Fruit fly (Drosophila melanogaster): Measurements from ENCODE around the gene Cad86C.
A peak's percentile ranks its signal among the peaks of the same experiment; 100 is the strongest.

Cad86C gene

dm6 chr3R:10815032-10815431 is 11.8 kb upstream of the Cad86C start, which contains the start of the genes CG14693 and TTLL15 (continued):
- TF ChIP-seq gsb-n (tag; optimal IDR thresholded peaks at IDR 0.05): no peak
- peak; percentile 84 for TF ChIP-seq Dp (GFP tag; optimal IDR thresholded peaks at IDR 0.05)
- TF ChIP-seq Mrtf (GFP tag; IDR thresholded peaks at IDR 0.05): no peak
- peak; percentile 44; the same call in 1 of the 2 replicates for TF ChIP-seq Rfx (GFP tag; IDR thresholded peaks at IDR 0.05)
- TF ChIP-seq Myb (GFP tag; optimal IDR thresholded peaks at IDR 0.05): peak; percentile 79
- TF ChIP-seq CG6175 (GFP tag; IDR thresholded peaks at IDR 0.05): no peak
- TF ChIP-seq kah (GFP tag; optimal IDR thresholded peaks at IDR 0.05): no peak
- TF ChIP-seq NFAT (GFP tag; IDR thresholded peaks at IDR 0.05): no peak
- TF ChIP-seq dm (GFP tag; optimal IDR thresholded peaks at IDR 0.05): no peak
- TF ChIP-seq Usf (GFP tag; optimal IDR thresholded peaks at IDR 0.05): no peak
- TF ChIP-seq btn (GFP tag; optimal IDR thresholded peaks at IDR 0.05): no peak

dm6 chr3R:10828688-10829087 is 1.8 kb downstream of the Cad86C start:
- TF ChIP-seq CG12659 (GFP tag; optimal IDR thresholded peaks at IDR 0.05): no peak
- TF ChIP-seq luna (GFP tag; optimal IDR thresholded peaks at IDR 0.05): no peak
- no peak for TF ChIP-seq Dref (GFP tag; IDR thresholded peaks at IDR 0.05)
- TF ChIP-seq HLH4C (GFP tag; IDR thresholded peaks at IDR 0.05; ENCODE audit: partially characterized antibody): 0 out of 3 replicates have a peak, but pooled peaks have one; percentile 21
- no peak for TF ChIP-seq CG4730 (GFP tag; IDR thresholded peaks at IDR 0.05)
- TF ChIP-seq chinmo (GFP tag; IDR thresholded peaks at IDR 0.05; ENCODE audit: partially characterized antibody): 0 out of 4 replicates have a peak, but pooled peaks have one; percentile 26
- TF ChIP-seq fu2 (GFP tag; optimal IDR thresholded peaks at IDR 0.05): no peak
- no peak for TF ChIP-seq pan (optimal IDR thresholded peaks at IDR 0.05)
- TF ChIP-seq pan (GFP tag; optimal IDR thresholded peaks at IDR 0.05 in 1 of 2, IDR thresholded peaks at IDR 0.05 in 1 of 2): no peak
- TF ChIP-seq sug (tag; optimal IDR thresholded peaks at IDR 0.05): no peak
- no peak for TF ChIP-seq ems (GFP tag; optimal IDR thresholded peaks at IDR 0.05)
- TF ChIP-seq sc (optimal IDR thresholded peaks at IDR 0.05): no peak
- no peak for TF ChIP-seq sc (GFP tag; optimal IDR thresholded peaks at IDR 0.05)
- 0 out of 2 replicates have a peak, but pooled peaks have one; percentile 21 for TF ChIP-seq CG4360 (GFP tag; IDR thresholded peaks at IDR 0.05)
- TF ChIP-seq tna (GFP tag; IDR thresholded peaks at IDR 0.05; ENCODE audit: partially characterized antibody): 0 out of 2 replicates have a peak, but pooled peaks have one; percentile 14

- TF ChIP-seq Oaz (GFP tag; IDR thresholded peaks at IDR 0.05) (no peak), Hey (tag; optimal IDR thresholded peaks at IDR 0.05) (no peak), nom (GFP tag; optimal IDR thresholded peaks at IDR 0.05) (peak; percentile 11), bsh (GFP tag; optimal IDR thresholded peaks at IDR 0.05) (peak in 1 of 2 experiments; percentile 40), Antp (GFP tag; optimal IDR thresholded peaks at IDR 0.05) (no peak), CG2129 (GFP tag; IDR thresholded peaks at IDR 0.05; ENCODE audit: partially characterized antibody) (no peak), Six4 (GFP tag; optimal IDR thresholded peaks at IDR 0.05) (no peak)
Measured at dm6 chr3R:10829746-10830145, 2.9 kb downstream of the Cad86C start.

- TF ChIP-seq nerfin-2 (GFP tag; IDR thresholded peaks at IDR 0.05; ENCODE audit: partially characterized antibody) (no peak), CG1024 (GFP tag; IDR thresholded peaks at IDR 0.05) (peak; percentile 3; the same call in 1 of the 2 replicates), Drgx (GFP tag; IDR thresholded peaks at IDR 0.05) (peak; percentile 96), slp2 (GFP tag; optimal IDR thresholded peaks at IDR 0.05) (no peak), GATAe (GFP tag; conservative IDR thresholded peaks at IDR 0.05) (no peak), CG10366 (GFP tag; IDR thresholded peaks at IDR 0.05) (no peak), CG9817 (tag; optimal IDR thresholded peaks at IDR 0.05) (no peak), NFAT (GFP tag; IDR thresholded peaks at IDR 0.05) (no peak), scrt (GFP tag; optimal IDR thresholded peaks at IDR 0.05) (no peak), mirr (GFP tag; optimal IDR thresholded peaks at IDR 0.05) (no peak), CG2889 (GFP tag; IDR thresholded peaks at IDR 0.05) (no peak), CG3847 (GFP tag; IDR thresholded peaks at IDR 0.05) (no peak), CG9727 (GFP tag; optimal IDR thresholded peaks at IDR 0.05) (peak; percentile 8), ase (GFP tag; IDR thresholded peaks at IDR 0.05) (0 out of 3 replicates have a peak, but pooled peaks have one; percentile 17), CG1602 (GFP tag; optimal IDR thresholded peaks at IDR 0.05) (no peak), CG18764 (GFP tag; optimal IDR thresholded peaks at IDR 0.05) (no peak)
Measured at dm6 chr3R:10832526-10833165, 5.8 kb downstream of the Cad86C start.
